Fruit fly (Drosophila melanogaster): ENCODE measurements around the gene CG10097.

dm6 chr3R:12365887-12366286 is 29.9 kb downstream of the CG10097 start:
- TF ChIP-seq CG7271 (tag; optimal IDR thresholded peaks at IDR 0.05), result no peak
- no peak for TF ChIP-seq wor (GFP tag; IDR thresholded peaks at IDR 0.05)
- TF ChIP-seq CG16815 (GFP tag; optimal IDR thresholded peaks at IDR 0.05), result no peak
- TF ChIP-seq gsb-n (tag; optimal IDR thresholded peaks at IDR 0.05), result no peak
- TF ChIP-seq CG4854 (GFP tag; optimal IDR thresholded peaks at IDR 0.05), result no peak
- TF ChIP-seq CG6854 (GFP tag; optimal IDR thresholded peaks at IDR 0.05), result no peak
- TF ChIP-seq ERR (GFP tag; optimal IDR thresholded peaks at IDR 0.05), result no peak
- TF ChIP-seq CG7987 (GFP tag; optimal IDR thresholded peaks at IDR 0.05), result no peak
- TF ChIP-seq CG11504 (tag; optimal IDR thresholded peaks at IDR 0.05), result no peak
- no peak for TF ChIP-seq slbo (GFP tag; IDR thresholded peaks at IDR 0.05)
- no peak for TF ChIP-seq ind (GFP tag; optimal IDR thresholded peaks at IDR 0.05)
- TF ChIP-seq her (GFP tag; optimal IDR thresholded peaks at IDR 0.05), result no peak
- no peak for TF ChIP-seq D19A (tag; optimal IDR thresholded peaks at IDR 0.05)
- TF ChIP-seq CG8765 (GFP tag; IDR thresholded peaks at IDR 0.05), result no peak
